Fruit fly (Drosophila melanogaster) whole organism, adult: ENCODE measurements around the gene MtnA.

Experiments used
- CG12768 ChIP-seq: fragments of 200-800 bp; sonication (Bioruptor generic); optimal IDR thresholded peaks from 2 replicates; lab custom pipeline; 2017; ENCODE audit warnings: missing biosample characterization, missing genetic modification characterization, mild to moderate bottlenecking, moderate library complexity, missing genetic modification reagents
- CG14711 ChIP-seq: fragments of 200-800 bp; sonication (Bioruptor generic); optimal IDR thresholded peaks from 2 replicates; lab custom pipeline; 2018; ENCODE audit warnings: missing biosample characterization, mild to moderate bottlenecking, missing genetic modification characterization, moderate library complexity
- CG33017 ChIP-seq: fragments of 200-800 bp; sonication (Bioruptor generic); optimal IDR thresholded peaks from 2 replicates; lab custom pipeline; 2018; ENCODE audit warnings: missing biosample characterization, mild to moderate bottlenecking, missing genetic modification characterization, moderate library complexity
- Crg-1 ChIP-seq: fragments of 200-800 bp; sonication (Bioruptor generic); optimal IDR thresholded peaks from 2 replicates; lab custom pipeline; 2016; ENCODE audit warnings: missing biosample characterization, missing genetic modification characterization
- Mnt ChIP-seq: fragments of 200-800 bp; sonication (Bioruptor generic); optimal IDR thresholded peaks from 2 replicates; lab custom pipeline; 2016; ENCODE audit warnings: missing biosample characterization, mild to moderate bottlenecking, missing genetic modification characterization
- cic ChIP-seq: fragments of 200-800 bp; sonication (Bioruptor generic); optimal IDR thresholded peaks from 2 replicates; lab custom pipeline; 2017; ENCODE audit warnings: missing biosample characterization, mild to moderate bottlenecking, missing genetic modification characterization, moderate library complexity
- kay ChIP-seq: fragments of 200-800 bp; sonication (Bioruptor generic); peaks from one replicate; lab custom pipeline; 2016; ENCODE audit warnings: missing biosample characterization, missing genetic modification characterization, borderline replicate concordance

DNA sequence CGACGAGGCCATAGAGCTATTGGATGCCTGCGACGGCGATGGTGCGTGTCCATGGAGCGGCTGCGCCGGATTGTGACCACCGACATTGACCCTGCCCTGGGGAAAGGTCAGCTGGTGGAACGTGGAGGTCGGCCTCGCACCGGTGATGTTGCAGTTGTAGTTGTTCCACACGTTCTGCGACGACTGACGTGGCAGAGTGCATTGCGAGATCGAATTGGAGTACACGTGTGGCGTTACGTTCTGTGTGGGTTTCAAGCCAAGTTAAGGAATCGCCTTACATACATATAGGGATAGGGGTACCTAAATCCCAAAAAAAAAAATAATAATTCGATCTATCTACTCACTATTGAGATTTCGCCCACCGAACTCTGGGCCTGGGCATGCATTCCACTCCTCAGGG lies 49.0 kb downstream of the MtnA start:
- TF ChIP-seq CG33017 (tag; lab: Kevin White, UChicago), result no peak
- no peak for TF ChIP-seq Mnt
- TF ChIP-seq cic (GFP tag; lab: Kevin White, UChicago), result no peak
- no peak for TF ChIP-seq CG14711 (tag; lab: Kevin White, UChicago)
- TF ChIP-seq kay (GFP tag; lab: Kevin White, UChicago), result no peak
- TF ChIP-seq Crg-1 (GFP tag; lab: Kevin White, UChicago), result no peak
- no peak for TF ChIP-seq CG12768 (GFP tag; lab: Kevin White, UChicago)
